Worm (Caenorhabditis elegans) whole organism, L2 larva: ENCODE results near the gene brc-1.

Source experiments
- R02D3.7 ChIP-seq: fragments of 150-350 bp; optimal IDR thresholded peaks from 2 replicates; lab custom pipeline; 2014; ENCODE audit warnings: missing biosample characterization, missing genetic modification characterization
- Y55F3AM.14 ChIP-seq: fragments of 200-800 bp; sonication (Bioruptor generic); optimal IDR thresholded peaks from 2 replicates; lab custom pipeline; 2018; ENCODE audit warnings: mild to moderate bottlenecking, missing genetic modification characterization, missing compliant biosample characterization
- ZK546.5 ChIP-seq: sonication (generic microtip); optimal IDR thresholded peaks from 2 replicates; lab custom pipeline; 2017; ENCODE audit warnings: missing biosample characterization, missing genetic modification characterization
- alr-1 ChIP-seq: fragments of 150-350 bp; optimal IDR thresholded peaks from 2 replicates; lab custom pipeline; 2014; ENCODE audit warnings: missing biosample characterization, missing genetic modification characterization
- ama-1 ChIP-seq: fragments of 150-350 bp; optimal IDR thresholded peaks from 2 replicates; lab custom pipeline; 2018; ENCODE audit warnings: inconsistent platforms
- blmp-1 ChIP-seq: sonication (generic microtip); optimal IDR thresholded peaks from 2 replicates; lab custom pipeline; 2017; ENCODE audit warnings: missing genetic modification characterization, mild to moderate bottlenecking, missing compliant biosample characterization, antibody characterized with exemption, moderate library complexity; ENCODE audit not compliant: insufficient read depth
- ceh-16 ChIP-seq: fragments of 150-350 bp; optimal IDR thresholded peaks from 2 replicates; lab custom pipeline; 2014; ENCODE audit warnings: missing biosample characterization, missing genetic modification characterization
- ceh-82 ChIP-seq: fragments of 150-350 bp; optimal IDR thresholded peaks from 2 replicates; lab custom pipeline; 2014; ENCODE audit warnings: missing biosample characterization, missing genetic modification characterization
- crh-2 ChIP-seq: sonication (generic microtip); optimal IDR thresholded peaks from 2 replicates; lab custom pipeline; 2017; ENCODE audit warnings: missing biosample characterization, missing genetic modification characterization
- dmd-4 ChIP-seq: sonication (generic microtip); optimal IDR thresholded peaks from 2 replicates; lab custom pipeline; 2017; ENCODE audit warnings: missing biosample characterization, missing genetic modification characterization
- elt-1 ChIP-seq: fragments of 150-350 bp; optimal IDR thresholded peaks from 2 replicates; lab custom pipeline; 2014; ENCODE audit warnings: missing biosample characterization, missing genetic modification characterization
- fos-1 ChIP-seq: fragments of 150-350 bp; optimal IDR thresholded peaks from 2 replicates; lab custom pipeline; 2014; ENCODE audit warnings: missing biosample characterization, missing genetic modification characterization
- gmeb-1 ChIP-seq: fragments of 150-350 bp; optimal IDR thresholded peaks from 2 replicates; lab custom pipeline; 2014; ENCODE audit warnings: missing biosample characterization, missing genetic modification characterization
- lin-11 ChIP-seq: fragments of 150-350 bp; sonication (generic microtip); optimal IDR thresholded peaks from 2 replicates; lab custom pipeline; 2014; ENCODE audit warnings: missing biosample characterization, missing genetic modification characterization, inconsistent platforms, mixed read lengths
- lin-13 ChIP-seq: fragments of 150-350 bp; optimal IDR thresholded peaks from 2 replicates; lab custom pipeline; 2014; ENCODE audit warnings: missing biosample characterization, missing genetic modification reagents, missing genetic modification characterization
- lin-39 ChIP-seq: fragments of 150-350 bp; optimal IDR thresholded peaks from 2 replicates; lab custom pipeline; 2014; ENCODE audit warnings: missing biosample characterization, missing genetic modification reagents, missing genetic modification characterization
- mab-5 ChIP-seq: fragments of 150-350 bp; optimal IDR thresholded peaks from 2 replicates; lab custom pipeline; 2014; ENCODE audit warnings: missing biosample characterization, missing genetic modification characterization
- mdl-1 ChIP-seq, 2 experiments: fragments of 150-350 bp in 1 of 2; sonication (generic microtip) in 1 of 2; optimal IDR thresholded peaks; 2 replicates each; lab custom pipeline; 2017; ENCODE audit warnings: missing biosample characterization in 2 of 2, missing genetic modification characterization in 2 of 2
- nhr-10 ChIP-seq: sonication (generic microtip); optimal IDR thresholded peaks from 2 replicates; lab custom pipeline; 2017; ENCODE audit warnings: missing biosample characterization, missing genetic modification characterization
- nhr-11 ChIP-seq: fragments of 150-350 bp; optimal IDR thresholded peaks from 2 replicates; lab custom pipeline; 2014; ENCODE audit warnings: missing biosample characterization, missing genetic modification characterization
- nhr-21 ChIP-seq: fragments of 150-350 bp; optimal IDR thresholded peaks from 2 replicates; lab custom pipeline; 2014; ENCODE audit warnings: missing biosample characterization, missing genetic modification characterization
- nhr-23 ChIP-seq: fragments of 150-350 bp; optimal IDR thresholded peaks from 2 replicates; lab custom pipeline; 2014; ENCODE audit warnings: missing biosample characterization, missing genetic modification reagents, missing genetic modification characterization
- nhr-237 ChIP-seq: fragments of 150-350 bp; optimal IDR thresholded peaks from 2 replicates; lab custom pipeline; 2014; ENCODE audit warnings: missing biosample characterization, missing genetic modification characterization
- nhr-25 ChIP-seq: fragments of 150-350 bp; sonication (generic microtip); optimal IDR thresholded peaks from 3 replicates; lab custom pipeline; 2014; ENCODE audit warnings: missing biosample characterization, missing genetic modification characterization
- nhr-6 ChIP-seq: fragments of 150-350 bp; optimal IDR thresholded peaks from 2 replicates; lab custom pipeline; 2014; ENCODE audit warnings: missing biosample characterization, missing genetic modification characterization
- nhr-77 ChIP-seq: fragments of 150-350 bp; optimal IDR thresholded peaks from 2 replicates; lab custom pipeline; 2014; ENCODE audit warnings: missing biosample characterization, missing genetic modification characterization
- peb-1 ChIP-seq: fragments of 150-350 bp; optimal IDR thresholded peaks from 2 replicates; lab custom pipeline; 2014; ENCODE audit warnings: missing biosample characterization, missing genetic modification characterization
- skn-1 ChIP-seq: sonication (generic microtip); optimal IDR thresholded peaks from 2 replicates; lab custom pipeline; 2017; ENCODE audit warnings: missing biosample characterization, missing genetic modification characterization
- sma-3 ChIP-seq: sonication (generic microtip); optimal IDR thresholded peaks from 2 replicates; lab custom pipeline; 2016; ENCODE audit warnings: missing genetic modification reagents, missing genetic modification characterization, missing compliant biosample characterization
- sma-9 ChIP-seq, 2 experiments: fragments of 150-350 bp in 1 of 2; sonication (generic microtip) in 1 of 2; optimal IDR thresholded peaks; 2 replicates each; lab custom pipeline; 2014 to 2016; ENCODE audit warnings: missing genetic modification characterization in 2 of 2, mild to moderate bottlenecking in 1 of 2, missing biosample characterization in 1 of 2, missing compliant biosample characterization in 1 of 2, missing genetic modification reagents in 1 of 2, moderate library complexity in 1 of 2
- snpc-4 ChIP-seq: fragments of 150-350 bp; optimal IDR thresholded peaks from 2 replicates; lab custom pipeline; 2014; ENCODE audit warnings: missing biosample characterization, missing genetic modification characterization
- unc-55 ChIP-seq: fragments of 150-350 bp; sonication (generic microtip); optimal IDR thresholded peaks from 3 replicates; lab custom pipeline; 2014; ENCODE audit warnings: missing biosample characterization, missing genetic modification reagents, missing genetic modification characterization
- zag-1 ChIP-seq: fragments of 150-350 bp; optimal IDR thresholded peaks from 2 replicates; lab custom pipeline; 2014; ENCODE audit warnings: missing biosample characterization, missing genetic modification characterization
- ztf-1 ChIP-seq: fragments of 200-800 bp; sonication (Bioruptor generic); conservative IDR thresholded peaks from 2 replicates; pipeline ENCODE4 v1.3.6; 2022; ENCODE audit warnings: missing genetic modification characterization, missing compliant biosample characterization
- ztf-11 ChIP-seq: sonication (generic microtip); optimal IDR thresholded peaks from 2 replicates; lab custom pipeline; 2017; ENCODE audit warnings: missing biosample characterization, missing genetic modification characterization
- ztf-4 ChIP-seq: fragments of 150-350 bp; optimal IDR thresholded peaks from 2 replicates; lab custom pipeline; 2014; ENCODE audit warnings: missing biosample characterization, missing genetic modification characterization

The brc-1 gene

DNA sequence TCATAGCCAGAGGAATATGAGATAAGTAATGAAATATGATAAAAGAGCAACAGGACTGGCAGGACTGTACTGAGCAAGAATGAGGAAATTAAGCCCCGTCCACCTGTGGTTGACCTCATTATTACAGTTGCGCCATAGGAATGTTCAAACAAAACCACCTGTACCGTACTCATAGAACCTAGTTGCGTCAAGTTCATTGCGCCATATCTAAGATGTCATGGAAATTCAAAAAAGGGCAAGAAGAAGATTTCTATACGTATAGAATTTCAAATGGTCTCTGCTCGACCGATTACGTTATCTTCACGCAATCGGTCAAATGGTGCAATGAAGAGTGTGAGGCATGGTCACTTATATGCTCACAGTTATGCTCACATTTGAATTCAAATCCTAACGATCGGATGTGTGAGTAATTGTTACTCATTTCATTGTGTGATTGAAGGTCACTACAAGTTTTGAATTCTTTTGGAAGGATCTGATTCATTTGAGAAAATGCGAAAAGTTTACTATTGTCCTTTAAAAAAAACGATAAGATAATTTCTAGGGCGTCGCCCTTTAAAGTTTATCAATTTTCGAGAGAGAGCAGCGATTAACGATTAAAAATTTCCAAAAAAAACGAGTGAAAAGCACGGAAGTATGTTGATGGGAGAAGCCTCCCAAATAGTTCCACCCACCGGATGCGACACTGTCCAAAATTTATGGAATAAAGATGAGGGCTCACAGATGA is 9.2 kb upstream of the brc-1 start:
- TF ChIP-seq nhr-10 (no peak), fos-1 (tag; lab: Kevin White, UChicago) (peak; percentile 55), nhr-25 (peak; percentile 28)

DNA sequence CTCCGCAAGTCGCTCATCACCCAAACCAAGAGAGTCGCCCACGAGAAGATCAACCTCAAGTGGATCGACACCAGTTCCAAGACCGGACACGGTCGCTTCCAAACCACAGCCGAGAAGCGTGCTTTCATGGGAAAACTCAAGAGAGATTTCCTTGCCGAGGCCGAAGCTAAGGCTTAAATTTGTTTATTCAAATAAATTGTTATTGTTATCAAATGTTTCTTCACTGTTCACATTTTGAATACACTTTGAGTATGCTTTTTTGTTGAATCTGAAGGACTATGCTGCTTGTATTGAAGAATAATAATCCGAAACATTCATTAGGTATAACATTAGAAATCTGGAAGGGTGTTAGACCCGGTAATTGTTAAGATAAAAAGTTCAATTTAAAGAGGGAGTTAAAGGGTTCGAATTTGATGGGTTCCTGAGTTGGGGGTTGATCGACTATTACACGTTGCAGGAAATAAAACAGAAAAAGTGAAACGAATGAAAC is 6.6 kb upstream of the brc-1 start:
- TF ChIP-seq nhr-25: peak; percentile 48
- TF ChIP-seq nhr-11 (tag; lab: Kevin White, UChicago): no peak
- TF ChIP-seq fos-1 (tag; lab: Kevin White, UChicago): peak; percentile 36
- no peak for TF ChIP-seq ceh-82 (tag; lab: Kevin White, UChicago)
- no peak for TF ChIP-seq zag-1 (tag; lab: Kevin White, UChicago)
- no peak for TF ChIP-seq nhr-237
- peak; percentile 17 for TF ChIP-seq sma-3 (GFP tag; lab: Kevin White, UChicago)
- no peak for TF ChIP-seq ztf-1
- no peak for TF ChIP-seq ceh-16
- TF ChIP-seq elt-1 (tag; lab: Kevin White, UChicago): no peak
- peak; percentile 25 for TF ChIP-seq ztf-4 (tag; lab: Kevin White, UChicago)
- no peak for TF ChIP-seq sma-9 (GFP tag; optimal IDR thresholded peaks at IDR 0.05; lab: Kevin White, UChicago)
- TF ChIP-seq sma-9 (tag; optimal IDR thresholded peaks at IDR 0.05; lab: Kevin White, UChicago): no peak
- TF ChIP-seq nhr-23: no peak
- peak; percentile 12 for TF ChIP-seq crh-2 (tag; lab: Kevin White, UChicago)
- TF ChIP-seq nhr-21: peak; percentile 68
- TF ChIP-seq lin-39 (tag; lab: Kevin White, UChicago): no peak
- TF ChIP-seq ZK546.5 (tag; lab: Kevin White, UChicago): no peak
- TF ChIP-seq snpc-4 (tag; lab: Kevin White, UChicago): no peak
- TF ChIP-seq skn-1: no peak
- TF ChIP-seq nhr-77 (tag; lab: Kevin White, UChicago): no peak
- TF ChIP-seq nhr-10: no peak
- peak; percentile 19 for TF ChIP-seq ama-1 (lab: Kevin White, UChicago)
- TF ChIP-seq mab-5 (tag; lab: Kevin White, UChicago): no peak
- TF ChIP-seq Y55F3AM.14 (GFP tag; lab: Kevin White, UChicago): peak; percentile 37
- peak; percentile 33 for TF ChIP-seq gmeb-1 (tag; lab: Kevin White, UChicago)
- TF ChIP-seq unc-55 (GFP tag; lab: Kevin White, UChicago): no peak
- no peak for TF ChIP-seq lin-11
- TF ChIP-seq alr-1 (tag; lab: Kevin White, UChicago): no peak
- TF ChIP-seq, all 48 proteins: peak for 9

DNA sequence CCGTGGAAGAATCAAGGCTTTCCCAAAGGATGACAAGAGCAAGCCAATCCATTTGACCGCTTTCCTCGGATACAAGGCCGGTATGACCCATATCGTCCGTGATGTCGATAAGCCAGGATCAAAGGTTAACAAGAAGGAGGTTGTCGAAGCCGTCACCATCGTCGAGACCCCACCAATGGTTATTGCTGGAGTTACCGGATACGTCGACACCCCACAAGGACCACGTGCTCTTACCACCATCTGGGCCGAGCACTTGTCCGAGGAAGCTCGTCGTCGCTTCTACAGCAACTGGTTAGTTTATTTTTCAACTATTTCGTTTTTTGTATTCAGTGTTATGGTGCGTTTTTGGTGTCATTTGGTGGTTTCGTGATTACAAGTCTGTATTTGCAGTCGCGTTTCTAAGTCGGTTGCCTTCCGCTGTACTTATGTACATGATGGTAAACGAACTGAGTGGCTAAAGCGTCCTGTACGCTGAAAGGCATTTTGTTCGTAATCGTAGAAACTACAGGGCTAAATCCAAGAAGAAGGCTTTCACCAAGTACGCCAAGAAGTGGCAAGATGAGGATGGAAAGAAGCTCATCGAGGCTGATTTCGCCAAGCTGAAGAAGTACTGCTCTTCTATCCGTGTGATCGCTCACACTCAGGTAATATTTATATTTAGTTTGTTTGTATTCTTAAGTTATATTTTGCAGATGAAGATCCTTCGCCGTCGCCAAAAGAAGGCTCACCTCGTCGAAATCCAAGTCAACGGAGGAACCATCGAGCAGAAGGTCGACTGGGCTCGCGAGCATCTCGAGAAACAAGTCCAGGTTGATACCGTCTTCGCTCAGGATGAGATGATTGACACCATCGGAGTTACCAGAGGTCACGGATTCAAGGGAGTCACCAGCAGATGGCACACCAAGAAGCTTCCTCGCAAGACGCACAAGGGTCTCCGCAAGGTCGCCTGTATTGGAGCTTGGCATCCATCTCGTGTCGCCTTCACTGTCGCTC is 5.5 kb upstream of the brc-1 start:
- no peak for TF ChIP-seq R02D3.7
- TF ChIP-seq alr-1 (tag; lab: Kevin White, UChicago): no peak
- TF ChIP-seq nhr-6: no peak
- TF ChIP-seq ztf-1: no peak
- TF ChIP-seq Y55F3AM.14 (GFP tag; lab: Kevin White, UChicago): no peak
- TF ChIP-seq peb-1: no peak
- TF ChIP-seq dmd-4: no peak
- no peak for TF ChIP-seq skn-1
- TF ChIP-seq elt-1 (tag; lab: Kevin White, UChicago): no peak
- no peak for TF ChIP-seq lin-13 (GFP tag; lab: Kevin White, UChicago)
- no peak for TF ChIP-seq mdl-1 (tag; optimal IDR thresholded peaks at IDR 0.05; lab: Kevin White, UChicago)
- no peak for TF ChIP-seq ztf-11 (tag; lab: Kevin White, UChicago)
- TF ChIP-seq unc-55 (GFP tag; lab: Kevin White, UChicago): no peak
- TF ChIP-seq snpc-4 (tag; lab: Kevin White, UChicago): no peak
- no peak for TF ChIP-seq blmp-1 (tag; lab: Kevin White, UChicago)
